Fruit fly (Drosophila melanogaster) whole organism, adult: ENCODE measurements around the gene Poxm.

Source experiments
- CG14711 ChIP-seq: fragments of 200-800 bp; sonication (Bioruptor generic); optimal IDR thresholded peaks from 2 replicates; lab custom pipeline; 2018; ENCODE audit warnings: missing biosample characterization, mild to moderate bottlenecking, missing genetic modification characterization, moderate library complexity
- CG7045 ChIP-seq: fragments of 200-800 bp; sonication (Bioruptor generic); optimal IDR thresholded peaks from 2 replicates; lab custom pipeline; 2017; ENCODE audit warnings: missing biosample characterization, mild to moderate bottlenecking, missing genetic modification characterization
- CG7101 ChIP-seq: fragments of 200-800 bp; sonication (Bioruptor generic); optimal IDR thresholded peaks from 2 replicates; lab custom pipeline; 2018; ENCODE audit warnings: missing biosample characterization, mild to moderate bottlenecking, missing genetic modification characterization, moderate library complexity
- cic ChIP-seq: fragments of 200-800 bp; sonication (Bioruptor generic); optimal IDR thresholded peaks from 2 replicates; lab custom pipeline; 2017; ENCODE audit warnings: missing biosample characterization, mild to moderate bottlenecking, missing genetic modification characterization, moderate library complexity

- TF ChIP-seq cic (GFP tag; lab: Kevin White, UChicago) (no peak), CG7101 (no peak), CG7045 (GFP tag; lab: Kevin White, UChicago) (no peak), CG14711 (tag; lab: Kevin White, UChicago) (no peak)
These were observed 47.8 kb downstream of the Poxm start for dm6 chr3R:8285727-8286344.
